Worm (Caenorhabditis elegans) whole organism, young adult: ENCODE data around the gene faxc-2.

Source experiments
- B0019.2 ChIP-seq: fragments of 200-800 bp; sonication (Bioruptor generic); conservative IDR thresholded peaks from 2 replicates; pipeline ENCODE4 v1.3.6; 2022; ENCODE audit warnings: missing genetic modification reagents, missing genetic modification characterization, missing compliant biosample characterization
- B0336.3 ChIP-seq: fragments of 200-800 bp; sonication (Bioruptor generic); IDR thresholded peaks from 2 replicates; pipeline ENCODE4 v1.3.6; 2022; ENCODE audit warnings: missing genetic modification characterization, missing compliant biosample characterization
- C06A6.2 ChIP-seq: fragments of 200-800 bp; sonication (Bioruptor generic); conservative IDR thresholded peaks from 2 replicates; pipeline ENCODE4 v1.3.6; 2022; ENCODE audit warnings: missing genetic modification characterization, missing compliant biosample characterization
- F23B12.7 ChIP-seq: sonication (generic microtip); optimal IDR thresholded peaks from 2 replicates; lab custom pipeline; 2017; ENCODE audit warnings: missing genetic modification characterization, mild to moderate bottlenecking, missing compliant biosample characterization, antibody characterized with exemption, moderate library complexity; ENCODE audit not compliant: insufficient read depth
- F49E8.2 ChIP-seq: sonication (generic microtip); optimal IDR thresholded peaks from 3 replicates; lab custom pipeline; 2017; ENCODE audit warnings: missing genetic modification characterization, mild to moderate bottlenecking, missing compliant biosample characterization, antibody characterized with exemption, moderate library complexity; ENCODE audit not compliant: insufficient read depth
- ZK185.1 ChIP-seq: sonication (generic microtip); optimal IDR thresholded peaks from 2 replicates; lab custom pipeline; 2016; ENCODE audit warnings: mild to moderate bottlenecking, missing genetic modification characterization, missing compliant biosample characterization; ENCODE audit not compliant: poor library complexity, severe bottlenecking
- ama-1 ChIP-seq, 3 experiments: fragments of 150-350 bp in 1 of 3; sonication (generic microtip) in 2 of 3; optimal IDR thresholded peaks; 2 replicates each; lab custom pipeline; 2014 to 2018; ENCODE audit warnings: missing biosample characterization in 2 of 3, missing genetic modification characterization in 2 of 3, missing genetic modification reagents in 2 of 3
- aptf-2 ChIP-seq: fragments of 200-800 bp; sonication (Bioruptor generic); conservative IDR thresholded peaks from 2 replicates; pipeline ENCODE4 v1.3.6; 2022; ENCODE audit warnings: missing genetic modification reagents, missing genetic modification characterization, missing compliant biosample characterization
- atf-7 ChIP-seq: sonication (generic microtip); optimal IDR thresholded peaks from 2 replicates; lab custom pipeline; 2017; ENCODE audit warnings: mild to moderate bottlenecking, missing genetic modification characterization, missing compliant biosample characterization
- attf-5 ChIP-seq: fragments of 200-800 bp; sonication (Bioruptor generic); optimal IDR thresholded peaks from 2 replicates; lab custom pipeline; 2018; ENCODE audit warnings: mild to moderate bottlenecking, missing genetic modification characterization, missing compliant biosample characterization
- bed-1 ChIP-seq: fragments of 200-800 bp; sonication (Bioruptor generic); IDR thresholded peaks from 2 replicates; pipeline ENCODE4 v1.3.6; 2022; ENCODE audit warnings: missing genetic modification reagents, missing genetic modification characterization, missing compliant biosample characterization
- cebp-1 ChIP-seq, 2 experiments: fragments of 200-800 bp in 1 of 2; sonication (Bioruptor generic) in 1 of 2; sonication (generic microtip) in 1 of 2; IDR thresholded peaks in 1 of 2; optimal IDR thresholded peaks in 1 of 2; 2 replicates each; pipeline versions ENCODE4 v1.3.6 to Lab custom; 2017 to 2022; ENCODE audit warnings: missing compliant biosample characterization in 2 of 2, missing genetic modification characterization in 2 of 2, mild to moderate bottlenecking in 1 of 2, missing genetic modification reagents in 1 of 2, moderate library complexity in 1 of 2
- ceh-40 ChIP-seq: fragments of 200-800 bp; sonication (Bioruptor generic); IDR thresholded peaks from 2 replicates; pipeline ENCODE4 v1.3.6; 2022; ENCODE audit warnings: missing genetic modification characterization, missing compliant biosample characterization
- die-1 ChIP-seq: sonication (generic microtip); optimal IDR thresholded peaks from 2 replicates; lab custom pipeline; 2016; ENCODE audit warnings: missing genotype, mild to moderate bottlenecking, missing genetic modification characterization, missing compliant biosample characterization
- dpff-1 ChIP-seq: sonication (generic microtip); optimal IDR thresholded peaks from 2 replicates; lab custom pipeline; 2017; ENCODE audit warnings: mild to moderate bottlenecking, missing genetic modification characterization, missing compliant biosample characterization
- egl-18 ChIP-seq: fragments of 200-800 bp; sonication (Bioruptor generic); IDR thresholded peaks from 2 replicates; pipeline ENCODE4 v1.3.6; 2022; ENCODE audit warnings: missing genetic modification reagents, missing genetic modification characterization, missing compliant biosample characterization
- egl-44 ChIP-seq: fragments of 200-800 bp; sonication (Bioruptor generic); IDR thresholded peaks from 2 replicates; pipeline ENCODE4 v1.3.6; 2022; ENCODE audit warnings: missing genetic modification reagents, missing genetic modification characterization, missing compliant biosample characterization
- gei-17 ChIP-seq: fragments of 200-800 bp; sonication (Bioruptor generic); optimal IDR thresholded peaks from 2 replicates; lab custom pipeline; 2018; ENCODE audit warnings: mild to moderate bottlenecking, missing genetic modification characterization, missing compliant biosample characterization
- let-607 ChIP-seq, 2 experiments: fragments of 200-800 bp in 1 of 2; sonication (Bioruptor generic) in 1 of 2; sonication (generic microtip) in 1 of 2; optimal IDR thresholded peaks; 2 replicates each; lab custom pipeline; 2016 to 2018; ENCODE audit warnings: mild to moderate bottlenecking in 2 of 2, missing compliant biosample characterization in 2 of 2, missing genetic modification characterization in 2 of 2, moderate library complexity in 2 of 2, missing genotype in 1 of 2
- lin-35 ChIP-seq, 3 experiments: fragments of 150-350 bp in 2 of 3; sonication (generic microtip) in 1 of 3; optimal IDR thresholded peaks; 2 replicates each; lab custom pipeline; 2014 to 2018; ENCODE audit warnings: missing biosample characterization in 3 of 3, missing genetic modification characterization in 3 of 3, missing genetic modification reagents in 3 of 3
- lin-40 ChIP-seq: sonication (generic microtip); optimal IDR thresholded peaks from 2 replicates; lab custom pipeline; 2016; ENCODE audit warnings: missing genetic modification characterization, mild to moderate bottlenecking, missing compliant biosample characterization, missing genotype, missing genetic modification reagents
- lir-1 ChIP-seq: fragments of 200-800 bp; sonication (Bioruptor generic); conservative IDR thresholded peaks from 2 replicates; pipeline ENCODE4 v1.3.6; 2022; ENCODE audit warnings: missing genetic modification reagents, missing genetic modification characterization, missing compliant biosample characterization
- lsy-27 ChIP-seq: sonication (generic microtip); optimal IDR thresholded peaks from 2 replicates; lab custom pipeline; 2017; ENCODE audit warnings: missing genetic modification characterization, mild to moderate bottlenecking, missing compliant biosample characterization, antibody characterized with exemption, missing genotype, borderline replicate concordance; ENCODE audit not compliant: insufficient read depth
- madf-3 ChIP-seq: fragments of 200-800 bp; sonication (Bioruptor generic); IDR thresholded peaks from 2 replicates; pipeline ENCODE4 v1.3.6; 2022; ENCODE audit warnings: missing genetic modification reagents, missing genetic modification characterization, missing compliant biosample characterization
- madf-8 ChIP-seq: fragments of 200-800 bp; sonication (Bioruptor generic); conservative IDR thresholded peaks from 2 replicates; pipeline ENCODE4 v1.3.6; 2022; ENCODE audit warnings: missing genetic modification reagents, missing genetic modification characterization, missing compliant biosample characterization
- mcd-1 ChIP-seq: fragments of 200-800 bp; sonication (Bioruptor generic); IDR thresholded peaks from 2 replicates; pipeline ENCODE4 v1.3.6; 2022; ENCODE audit warnings: missing genetic modification reagents, missing genetic modification characterization, missing compliant biosample characterization
- nfya-2 ChIP-seq: fragments of 200-800 bp; sonication (Bioruptor generic); IDR thresholded peaks from 2 replicates; pipeline ENCODE4 v1.3.6; 2022; ENCODE audit warnings: missing genetic modification reagents, missing genetic modification characterization, missing compliant biosample characterization
- nfyb-1 ChIP-seq: fragments of 200-800 bp; sonication (Bioruptor generic); IDR thresholded peaks from 2 replicates; pipeline ENCODE4 v1.3.6; 2022; ENCODE audit warnings: missing genetic modification reagents, missing genetic modification characterization, missing compliant biosample characterization
- nhr-120 ChIP-seq: fragments of 200-800 bp; sonication (Bioruptor generic); IDR thresholded peaks from 2 replicates; pipeline ENCODE4 v1.3.6; 2022; ENCODE audit warnings: missing genetic modification characterization, missing compliant biosample characterization
- nhr-80 ChIP-seq: sonication (generic microtip); optimal IDR thresholded peaks from 2 replicates; lab custom pipeline; 2016; ENCODE audit warnings: missing genetic modification characterization, missing compliant biosample characterization
- nhr-90 ChIP-seq: sonication (generic microtip); optimal IDR thresholded peaks from 2 replicates; lab custom pipeline; 2016; ENCODE audit warnings: missing genotype, mild to moderate bottlenecking, missing genetic modification characterization, missing compliant biosample characterization
- rec-8 ChIP-seq, 2 experiments: sonication (generic microtip); optimal IDR thresholded peaks; 2 replicates each; lab custom pipeline; 2016; ENCODE audit warnings: mild to moderate bottlenecking in 2 of 2, missing genetic modification characterization in 2 of 2, missing genetic modification reagents in 2 of 2, missing genotype in 2 of 2, missing biosample characterization in 1 of 2, missing compliant biosample characterization in 1 of 2, moderate library complexity in 1 of 2
- sdz-38 ChIP-seq: sonication (generic microtip); optimal IDR thresholded peaks from 2 replicates; lab custom pipeline; 2016; ENCODE audit warnings: missing genotype, missing genetic modification characterization, missing compliant biosample characterization
- snpc-1.3 ChIP-seq: sonication (generic microtip); optimal IDR thresholded peaks from 2 replicates; lab custom pipeline; 2017; ENCODE audit warnings: missing genetic modification characterization, mild to moderate bottlenecking, missing compliant biosample characterization, antibody characterized with exemption, moderate library complexity, missing genotype, missing genetic modification reagents; ENCODE audit not compliant: insufficient read depth
- snpc-3.4 ChIP-seq: sonication (generic microtip); optimal IDR thresholded peaks from 2 replicates; lab custom pipeline; 2017; ENCODE audit warnings: missing genetic modification characterization, mild to moderate bottlenecking, missing compliant biosample characterization, antibody characterized with exemption, moderate library complexity, missing genotype, missing genetic modification reagents
- snpc-4 ChIP-seq, 5 experiments: fragments of 150-350 bp in 1 of 5; sonication (generic microtip) in 4 of 5; optimal IDR thresholded peaks; 2 replicates each; lab custom pipeline; 2014 to 2018; ENCODE audit warnings: missing genetic modification characterization in 5 of 5, missing biosample characterization in 3 of 5, antibody characterized with exemption in 2 of 5, mild to moderate bottlenecking in 2 of 5, missing compliant biosample characterization in 2 of 5, missing genotype in 2 of 5, moderate library complexity in 2 of 5, missing genetic modification reagents in 1 of 5
- tbp1 ChIP-seq: fragments of 200-800 bp; sonication (Bioruptor generic); optimal IDR thresholded peaks from 2 replicates; lab custom pipeline; 2018; ENCODE audit warnings: mild to moderate bottlenecking, missing genetic modification characterization, missing compliant biosample characterization
- tlf-1 ChIP-seq: fragments of 200-800 bp; sonication (Bioruptor generic); optimal IDR thresholded peaks from 2 replicates; lab custom pipeline; 2018; ENCODE audit warnings: mild to moderate bottlenecking, missing genetic modification characterization, missing compliant biosample characterization
- unc-62 ChIP-seq: fragments of 150-350 bp; optimal IDR thresholded peaks from 2 replicates; lab custom pipeline; 2014; ENCODE audit warnings: missing biosample characterization, missing genetic modification reagents, missing genetic modification characterization
- xnd-1 ChIP-seq: sonication (generic microtip); optimal IDR thresholded peaks from 2 replicates; lab custom pipeline; 2016; ENCODE audit warnings: missing genotype, missing genetic modification reagents, missing genetic modification characterization, missing compliant biosample characterization
- ztf-22 ChIP-seq: fragments of 200-800 bp; sonication (Bioruptor generic); optimal IDR thresholded peaks from 2 replicates; lab custom pipeline; 2018; ENCODE audit warnings: mild to moderate bottlenecking, missing genetic modification characterization, moderate library complexity, missing compliant biosample characterization

The faxc-2 gene

DNA sequence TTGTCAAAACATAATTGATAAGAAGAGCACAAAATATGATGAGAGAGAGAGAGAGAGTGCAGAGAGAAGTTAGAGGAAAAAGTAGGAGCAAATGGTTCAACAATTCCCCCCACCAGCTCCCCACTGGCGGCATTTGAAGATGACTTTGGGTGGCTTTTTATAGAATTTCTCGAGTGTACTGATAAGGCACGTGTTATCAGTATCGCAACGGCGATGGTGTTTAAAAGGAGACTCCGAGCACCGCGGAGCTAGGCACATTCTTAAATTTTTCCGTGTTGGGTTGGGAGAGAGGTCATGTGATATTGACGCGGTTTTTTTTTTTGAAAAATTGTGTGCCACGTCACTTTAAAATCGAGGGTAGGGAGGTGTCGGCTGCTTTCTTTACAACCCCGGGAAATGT, 10.6 kb upstream of the faxc-2 start:
- TF ChIP-seq tbp1 (GFP tag; lab: Kevin White, UChicago) (peak; percentile 43), ztf-22 (GFP tag; lab: Kevin White, UChicago) (peak; percentile 99), nhr-80 (peak; percentile 92), lin-40 (tag; lab: Kevin White, UChicago) (peak; percentile 37), cebp-1 (GFP tag; IDR thresholded peaks at IDR 0.05; lab: Robert Waterston, UW) (no peak), cebp-1 (tag; optimal IDR thresholded peaks at IDR 0.05; lab: Kevin White, UChicago) (peak; percentile 30), lsy-27 (tag; lab: Kevin White, UChicago) (no peak), rec-8 (tag; optimal IDR thresholded peaks at IDR 0.05; lab: Kevin White, UChicago) (no peak), ZK185.1 (no peak), snpc-4 (GFP tag; optimal IDR thresholded peaks at IDR 0.05; lab: Kevin White, UChicago) (no peak), snpc-4 (tag; optimal IDR thresholded peaks at IDR 0.05; lab: Kevin White, UChicago) (peak; percentile 83 to 94 (median 88)), aptf-2 (no peak), let-607 (tag; optimal IDR thresholded peaks at IDR 0.05; lab: Kevin White, UChicago) (peak; percentile 25 to 85), B0336.3 (GFP tag; lab: Robert Waterston, UW) (peak; percentile 32; the same call in 1 of the 2 replicates), egl-18 (no peak), lin-35 (GFP tag; optimal IDR thresholded peaks at IDR 0.05; lab: Kevin White, UChicago) (no peak), atf-7 (peak; percentile 68), snpc-1.3 (tag; lab: Kevin White, UChicago) (no peak), nhr-90 (tag; lab: Kevin White, UChicago) (peak; percentile 45), die-1 (no peak), snpc-3.4 (tag; lab: Kevin White, UChicago) (no peak), attf-5 (GFP tag; lab: Kevin White, UChicago) (peak; percentile 21), F23B12.7 (peak; percentile 7), egl-44 (GFP tag; lab: Robert Waterston, UW) (no peak), F49E8.2 (tag; lab: Kevin White, UChicago) (no peak), mcd-1 (GFP tag; lab: Robert Waterston, UW) (0 out of 2 replicates have a peak, but pooled peaks have one; percentile 21), tlf-1 (GFP tag; lab: Kevin White, UChicago) (no peak), ceh-40 (GFP tag; lab: Robert Waterston, UW) (no peak), dpff-1 (tag; lab: Kevin White, UChicago) (no peak)
- TF ChIP-seq, all 124 proteins: peak for 13

DNA sequence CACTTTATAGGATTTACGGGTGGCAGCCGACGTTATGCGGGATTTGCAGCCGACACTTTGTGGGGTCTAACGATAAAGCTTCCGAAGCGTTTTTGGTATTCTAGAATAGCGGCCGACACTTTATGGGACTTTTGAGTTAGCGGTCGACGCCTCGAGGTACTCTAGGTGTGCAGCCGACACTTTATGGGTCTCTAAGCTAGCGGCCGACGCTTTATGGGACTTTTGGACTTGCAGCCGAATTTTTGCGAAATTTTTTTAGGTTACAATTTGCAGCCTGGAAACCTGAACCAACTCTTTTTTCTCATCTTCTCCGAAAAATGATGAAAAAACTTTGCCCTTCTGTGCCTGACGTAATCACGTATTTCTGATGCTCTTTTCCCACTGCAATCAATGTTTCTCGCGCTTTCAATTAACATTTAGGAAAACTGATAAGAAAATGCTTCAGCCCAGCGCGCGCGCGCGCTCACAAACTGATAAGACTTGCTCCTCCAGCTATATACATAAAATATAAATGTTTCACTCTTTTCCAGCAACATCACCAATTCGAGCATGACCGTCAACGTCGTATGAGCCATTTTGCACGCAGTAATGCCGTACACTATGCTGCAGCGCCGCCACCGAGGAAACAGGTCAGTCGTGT, 9.8 kb upstream of the faxc-2 start:
- no peak for TF ChIP-seq rec-8 (tag; optimal IDR thresholded peaks at IDR 0.05; lab: Kevin White, UChicago)
- no peak for TF ChIP-seq lir-1 (GFP tag; lab: Robert Waterston, UW)
- no peak for TF ChIP-seq C06A6.2 (GFP tag; lab: Robert Waterston, UW)
- TF ChIP-seq madf-8 (GFP tag; lab: Robert Waterston, UW) = no peak
- peak; percentile 97 for TF ChIP-seq ztf-22 (GFP tag; lab: Kevin White, UChicago)
- no peak for TF ChIP-seq snpc-1.3 (tag; lab: Kevin White, UChicago)
- TF ChIP-seq xnd-1 (tag; lab: Kevin White, UChicago) = no peak
- no peak for TF ChIP-seq F49E8.2 (tag; lab: Kevin White, UChicago)
- TF ChIP-seq ama-1 (optimal IDR thresholded peaks at IDR 0.05; lab: Kevin White, UChicago) = no peak
- no peak for TF ChIP-seq ama-1 (GFP tag; optimal IDR thresholded peaks at IDR 0.05; lab: Kevin White, UChicago)
- no peak for TF ChIP-seq snpc-3.4 (tag; lab: Kevin White, UChicago)
- no peak for TF ChIP-seq B0019.2
- no peak for TF ChIP-seq bed-1
- no peak for TF ChIP-seq sdz-38
- no peak for TF ChIP-seq cebp-1 (GFP tag; IDR thresholded peaks at IDR 0.05; lab: Robert Waterston, UW)
- peak; percentile 20 for TF ChIP-seq cebp-1 (tag; optimal IDR thresholded peaks at IDR 0.05; lab: Kevin White, UChicago)
- TF ChIP-seq snpc-4 (GFP tag; optimal IDR thresholded peaks at IDR 0.05; lab: Kevin White, UChicago) = no peak
- peak in 1 of 4 experiments; percentile 31 for TF ChIP-seq snpc-4 (tag; optimal IDR thresholded peaks at IDR 0.05; lab: Kevin White, UChicago)
- no peak for TF ChIP-seq nfyb-1 (GFP tag; lab: Robert Waterston, UW)
- TF ChIP-seq nhr-80 = peak; percentile 90
- TF ChIP-seq madf-3 (GFP tag; lab: Robert Waterston, UW) = no peak
- TF ChIP-seq unc-62 (GFP tag; lab: Kevin White, UChicago) = no peak
- no peak for TF ChIP-seq gei-17 (GFP tag; lab: Kevin White, UChicago)
- TF ChIP-seq tbp1 (GFP tag; lab: Kevin White, UChicago) = peak; percentile 10
- no peak for TF ChIP-seq nfya-2
- TF ChIP-seq mcd-1 (GFP tag; lab: Robert Waterston, UW) = no peak
- 0 out of 2 replicates have a peak, but pooled peaks have one; percentile 23 for TF ChIP-seq nhr-120
